Worm (Caenorhabditis elegans): ENCODE data around the gene nspc-17.

DNA sequence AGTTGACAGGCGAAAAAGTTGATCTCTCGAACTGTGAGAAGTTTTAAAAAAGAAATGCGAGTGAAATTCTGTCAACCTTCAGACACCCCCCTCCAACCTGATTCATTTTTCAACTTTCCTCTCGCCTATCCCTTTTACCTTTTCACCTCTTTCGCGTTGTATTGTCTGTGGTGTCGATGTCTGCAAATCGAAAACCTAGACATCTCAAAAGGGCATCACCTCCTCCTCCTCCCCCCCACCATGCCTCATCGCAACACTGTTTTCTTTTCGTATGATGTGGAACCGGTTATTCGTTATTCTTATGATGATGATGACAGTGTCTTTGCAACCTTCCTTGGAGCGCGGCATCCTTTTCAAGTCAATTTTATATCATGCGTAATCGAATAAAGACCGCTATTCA, 17.0 kb downstream of the nspc-17 start:
- TF ChIP-seq athp-1 (tag; optimal IDR thresholded peaks at IDR 0.05) (no peak), snpc-4 (GFP tag; optimal IDR thresholded peaks at IDR 0.05) (no peak), snpc-4 (tag; optimal IDR thresholded peaks at IDR 0.05) (no peak), lin-54 (GFP tag; optimal IDR thresholded peaks at IDR 0.05) (no peak), rec-8 (tag; optimal IDR thresholded peaks at IDR 0.05) (no peak), sea-2 (GFP tag; IDR thresholded peaks at IDR 0.05) (no peak), ztf-25 (GFP tag; IDR thresholded peaks at IDR 0.05) (no peak), akir-1 (GFP tag; optimal IDR thresholded peaks at IDR 0.05) (no peak), ccch-3 (GFP tag; optimal IDR thresholded peaks at IDR 0.05) (no peak), nhr-120 (GFP tag; IDR thresholded peaks at IDR 0.05) (no peak), unc-62 (GFP tag; optimal IDR thresholded peaks at IDR 0.05) (no peak), B0035.1 (tag; optimal IDR thresholded peaks at IDR 0.05) (no peak)

Data from whole organism, young adult.